Fruit fly (Drosophila melanogaster): ENCODE results near the gene Lamtor3.

Gene Lamtor3

DNA sequence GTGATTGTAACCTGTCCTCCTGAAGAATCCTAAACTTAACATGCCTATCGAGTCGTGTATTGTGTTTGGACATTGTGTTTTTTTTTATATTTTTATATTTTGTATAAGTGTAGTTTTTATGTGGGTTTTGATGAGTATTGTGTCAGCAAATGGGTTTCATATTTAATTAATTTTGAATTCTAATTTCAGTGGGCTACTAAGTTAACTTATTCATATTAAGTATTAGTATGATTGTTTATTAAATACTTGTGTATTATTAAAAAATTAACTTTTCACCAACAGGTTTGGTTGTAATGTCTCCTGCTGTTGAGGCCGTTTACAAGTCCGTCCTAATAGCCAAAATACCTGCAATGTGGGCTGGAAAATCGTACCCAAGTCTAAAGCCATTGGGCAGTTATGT is 43.4 kb downstream of the Lamtor3 start, which contains the start of gene CG15143:
CG15143 (minus strand) TSS at position 101 of the 400 bp plus-strand sequence.
- no peak for TF ChIP-seq Mnt (GFP tag; optimal IDR thresholded peaks at IDR 0.05)
- no peak for TF ChIP-seq pad (GFP tag; optimal IDR thresholded peaks at IDR 0.05)

DNA sequence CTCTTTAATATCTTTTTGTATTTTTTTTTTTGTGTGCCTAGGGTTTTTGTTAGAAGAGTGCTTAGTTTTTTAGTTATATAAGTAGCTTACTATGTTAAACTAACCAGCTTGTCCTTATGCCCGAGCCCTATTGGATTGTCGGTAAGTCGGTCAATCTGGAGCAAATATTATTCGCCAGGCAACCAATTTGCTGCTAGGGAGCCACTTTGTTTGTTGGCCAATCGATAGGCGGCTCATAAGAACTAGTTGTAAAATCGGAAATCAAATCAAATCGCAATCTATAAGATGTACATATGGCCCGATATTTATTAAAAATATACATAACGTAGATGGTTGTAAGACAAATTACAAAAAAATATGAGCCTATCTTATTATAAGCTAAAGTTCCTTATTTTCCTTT is 48.0 kb downstream of the Lamtor3 start, which contains the start of gene CG15144:
CG15144 (minus strand) TSS at position 101 of the 400 bp plus-strand sequence.
- TF ChIP-seq Mnt (GFP tag; optimal IDR thresholded peaks at IDR 0.05) (no peak), cnc (optimal IDR thresholded peaks at IDR 0.05) (no peak), pad (GFP tag; optimal IDR thresholded peaks at IDR 0.05) (no peak), bab1 (GFP tag; optimal IDR thresholded peaks at IDR 0.05) (no peak), toe (GFP tag; optimal IDR thresholded peaks at IDR 0.05) (no peak), Clk (GFP tag; optimal IDR thresholded peaks at IDR 0.05) (no peak), CG14711 (tag; optimal IDR thresholded peaks at IDR 0.05) (no peak), CG33017 (tag; optimal IDR thresholded peaks at IDR 0.05) (no peak)
